Fruit fly (Drosophila melanogaster) whole organism, wandering third instar larva: ENCODE data around the gene Crg-1.

Source experiments
- OdsH ChIP-seq: fragments of 200-800 bp; sonication (Bioruptor generic); optimal IDR thresholded peaks from 2 replicates; lab custom pipeline; 2016; ENCODE audit warnings: missing biosample characterization, mild to moderate bottlenecking, missing genetic modification characterization
- Vsx2 ChIP-seq: fragments of 200-300, 225-300 bp; sonication (Bioruptor generic); optimal IDR thresholded peaks from 2 replicates; lab custom pipeline; 2018; ENCODE audit warnings: missing biosample characterization, missing genetic modification characterization; ENCODE audit not compliant: partially characterized antibody
- br ChIP-seq: fragments of 200-800 bp; sonication (Bioruptor generic); optimal IDR thresholded peaks from 2 replicates; lab custom pipeline; 2016; ENCODE audit warnings: missing biosample characterization, missing genetic modification characterization
- fru ChIP-seq: fragments of 200-800 bp; sonication (Bioruptor generic); optimal IDR thresholded peaks from 3 replicates; lab custom pipeline; 2016; ENCODE audit warnings: missing biosample characterization, mild to moderate bottlenecking, missing genetic modification characterization
- h ChIP-seq: fragments of 200-800 bp; sonication (Bioruptor generic); optimal IDR thresholded peaks from 3 replicates; lab custom pipeline; 2016; ENCODE audit warnings: missing biosample characterization, mild to moderate bottlenecking, missing genetic modification characterization
- lola ChIP-seq: fragments of >200 bp; optimal IDR thresholded peaks from 2 replicates; lab custom pipeline; 2017; ENCODE audit warnings: missing biosample characterization, missing genetic modification characterization
- pan ChIP-seq: fragments of >200 bp; optimal IDR thresholded peaks from 2 replicates; lab custom pipeline; 2017
- psq ChIP-seq: fragments of 200-800 bp; sonication (Bioruptor generic); optimal IDR thresholded peaks from 3 replicates; lab custom pipeline; 2017; ENCODE audit warnings: missing biosample characterization, mild to moderate bottlenecking, missing genetic modification characterization, moderate library complexity
- usp ChIP-seq: fragments of >200 bp; optimal IDR thresholded peaks from 2 replicates; lab custom pipeline; 2017; ENCODE audit warnings: missing biosample characterization, missing genetic modification characterization

- TF ChIP-seq usp (GFP tag; lab: Kevin White, UChicago) (no peak), Vsx2 (GFP tag; lab: Kevin White, UChicago) (no peak), h (no peak), psq (no peak), br (GFP tag; lab: Kevin White, UChicago) (no peak), lola (GFP tag; lab: Kevin White, UChicago) (no peak), OdsH (no peak), pan (lab: Kevin White, UChicago) (no peak), fru (GFP tag; lab: Kevin White, UChicago) (no peak)
Measured at dm6 chrX:3846393-3846792, 53.4 kb downstream of the Crg-1 start.
